Worm (Caenorhabditis elegans) whole organism, L3 larva: ENCODE data around the gene C47E8.1.

Experiments
- R02D3.7 ChIP-seq: fragments of 150-350 bp; optimal IDR thresholded peaks from 2 replicates; lab custom pipeline; 2014; ENCODE audit warnings: missing biosample characterization, missing genetic modification characterization
- ZK546.5 ChIP-seq: sonication (generic microtip); optimal IDR thresholded peaks from 2 replicates; lab custom pipeline; 2017; ENCODE audit warnings: missing biosample characterization, missing genetic modification characterization
- aly-2 ChIP-seq: fragments of 150-350 bp; optimal IDR thresholded peaks from 2 replicates; lab custom pipeline; 2014; ENCODE audit warnings: missing biosample characterization, missing genetic modification characterization
- ama-1 ChIP-seq: fragments of 150-350 bp; optimal IDR thresholded peaks from 2 replicates; lab custom pipeline; 2018
- ceh-82 ChIP-seq: fragments of 150-350 bp; optimal IDR thresholded peaks from 2 replicates; lab custom pipeline; 2014; ENCODE audit warnings: missing biosample characterization, missing genetic modification characterization
- elt-3 ChIP-seq, 3 experiments: fragments of 150-350 bp in 1 of 3; sonication (generic microtip) in 2 of 3; optimal IDR thresholded peaks; 2 replicates in 2 of 3; 4 replicates in 1 of 3; lab custom pipeline; 2014 to 2017; ENCODE audit warnings: missing biosample characterization in 3 of 3, missing genetic modification characterization in 3 of 3
- jun-1 ChIP-seq: fragments of 150-350 bp; optimal IDR thresholded peaks from 2 replicates; lab custom pipeline; 2014; ENCODE audit warnings: missing biosample characterization, missing genetic modification reagents, missing genetic modification characterization
- nhr-23 ChIP-seq: fragments of 150-350 bp; optimal IDR thresholded peaks from 2 replicates; lab custom pipeline; 2014; ENCODE audit warnings: missing biosample characterization, missing genetic modification reagents, missing genetic modification characterization
- nhr-237 ChIP-seq: fragments of 150-350 bp; optimal IDR thresholded peaks from 2 replicates; lab custom pipeline; 2014; ENCODE audit warnings: missing biosample characterization, missing genetic modification characterization
- nhr-76 ChIP-seq: fragments of 150-350 bp; sonication (generic microtip); optimal IDR thresholded peaks from 5 replicates; lab custom pipeline; 2014; ENCODE audit warnings: missing biosample characterization, missing genetic modification characterization
- skn-1 ChIP-seq: fragments of 150-350 bp; optimal IDR thresholded peaks from 2 replicates; lab custom pipeline; 2014; ENCODE audit warnings: missing biosample characterization, missing genetic modification characterization
- snpc-4 ChIP-seq: fragments of 150-350 bp; optimal IDR thresholded peaks from 2 replicates; lab custom pipeline; 2014; ENCODE audit warnings: missing biosample characterization, missing genetic modification characterization

DNA sequence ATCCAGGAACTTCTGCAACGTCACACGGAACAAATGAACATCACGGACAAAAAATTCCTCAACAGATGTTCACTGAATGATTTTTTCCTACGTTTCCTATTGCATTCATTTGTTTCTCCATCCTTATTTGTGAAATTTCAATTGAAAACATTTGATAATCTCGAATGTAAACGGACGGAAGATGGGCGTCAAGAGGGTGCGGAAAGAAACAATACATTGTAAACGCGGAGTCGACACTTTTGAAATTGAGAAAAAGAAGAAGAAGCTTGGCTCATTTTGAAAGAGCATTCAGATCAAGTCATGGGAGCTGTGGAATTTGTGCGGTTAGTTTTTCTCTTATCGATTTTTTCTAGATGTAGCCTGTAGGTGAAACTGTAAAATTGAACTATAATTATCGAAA lies 2.8 kb upstream of the C47E8.1 start, which contains the start of gene C47E8.9:
- TF ChIP-seq nhr-76 (tag; lab: Kevin White, UChicago) (no peak), R02D3.7 (tag; lab: Kevin White, UChicago) (no peak), ama-1 (lab: Kevin White, UChicago) (no peak), skn-1 (tag; lab: Kevin White, UChicago) (no peak), ZK546.5 (tag; lab: Kevin White, UChicago) (no peak), aly-2 (tag; lab: Kevin White, UChicago) (no peak), ceh-82 (tag; lab: Kevin White, UChicago) (no peak), snpc-4 (no peak), elt-3 (tag; optimal IDR thresholded peaks at IDR 0.05; lab: Kevin White, UChicago) (no peak), nhr-237 (no peak), jun-1 (tag; lab: Kevin White, UChicago) (no peak), nhr-23 (tag; lab: Kevin White, UChicago) (no peak)
